Worm (Caenorhabditis elegans) whole organism, L4/young adult: Measurements from ENCODE around the gene F35F10.7.

ENCODE experiments used
- W03F9.2 ChIP-seq: fragments of 150-350 bp; optimal IDR thresholded peaks from 2 replicates; lab custom pipeline; 2014; ENCODE audit warnings: missing biosample characterization, missing genetic modification characterization
- dao-5 ChIP-seq: sonication (generic microtip); optimal IDR thresholded peaks from 2 replicates; lab custom pipeline; 2016; ENCODE audit warnings: missing genotype, missing genetic modification characterization, moderate library complexity, missing compliant biosample characterization
- him-1 ChIP-seq: sonication (generic microtip); optimal IDR thresholded peaks from 2 replicates; lab custom pipeline; 2016; ENCODE audit warnings: missing genotype, missing genetic modification reagents, missing genetic modification characterization, missing compliant biosample characterization

- TF ChIP-seq him-1 (tag; lab: Kevin White, UChicago): no peak
- no peak for TF ChIP-seq dao-5 (tag; lab: Kevin White, UChicago)
- no peak for TF ChIP-seq W03F9.2 (tag; lab: Kevin White, UChicago)
Measured at ce11 chrV:3236610-3237009, 50.6 kb downstream of the F35F10.7 start, which contains the start of the genes K08D9.9 and str-16.
